Fruit fly (Drosophila melanogaster) S2 (cell line): ENCODE data around the gene CG14995.

Experiments used
- CG8478 ChIP-seq: fragments of >200 bp; optimal IDR thresholded peaks from 2 replicates; lab custom pipeline; 2018
- CTCF ChIP-seq, 2 experiments: fragments of >200 bp; optimal IDR thresholded peaks; 2 replicates each; lab custom pipeline; 2018

DNA sequence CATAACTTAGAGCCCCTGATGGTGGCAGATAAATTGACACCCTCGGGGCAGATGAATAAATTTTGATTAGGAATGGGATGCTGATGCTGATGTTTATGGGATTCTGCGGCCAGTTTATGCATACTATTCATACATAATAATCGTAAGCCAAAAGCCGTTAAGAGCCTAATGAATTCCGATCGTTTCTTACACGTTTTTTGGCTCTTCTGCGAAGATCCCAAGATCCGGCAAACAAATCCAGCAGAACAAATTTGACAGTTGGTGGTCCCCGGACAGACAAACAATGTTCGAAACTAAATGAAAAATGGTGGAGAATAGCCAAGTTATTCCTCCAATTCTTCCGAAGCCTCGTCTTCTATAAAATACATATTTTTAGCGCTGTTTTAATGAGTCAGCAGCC, 14.4 kb upstream of the CG14995 start:
- TF ChIP-seq CTCF (optimal IDR thresholded peaks at IDR 0.05; lab: Kevin White, UChicago), result no peak
- TF ChIP-seq CG8478 (lab: Kevin White, UChicago), result no peak
